Fruit fly (Drosophila melanogaster): Measurements from ENCODE around the gene Hml.

DNA sequence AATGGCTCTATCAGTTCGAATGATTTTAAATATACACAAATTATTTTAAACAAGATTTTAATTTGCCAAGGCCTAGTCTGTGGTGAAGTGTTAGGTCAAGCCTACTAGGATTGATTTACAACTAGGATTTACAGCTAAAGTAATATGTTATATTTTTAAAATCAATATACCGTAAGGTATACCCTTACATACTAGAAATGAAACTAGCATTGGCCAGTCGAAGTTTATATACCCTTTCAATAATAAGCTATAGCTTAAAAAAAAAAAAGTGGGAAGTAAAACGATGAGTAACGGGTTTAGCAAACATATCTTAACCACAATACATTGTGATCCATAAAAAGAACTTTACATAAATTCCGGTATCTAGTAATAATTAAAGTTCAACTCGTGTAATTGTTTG lies 2.9 kb upstream of the Hml start, which contains the start of gene CG8750:
- TF ChIP-seq psq (optimal IDR thresholded peaks at IDR 0.05) (no peak), ttk (optimal IDR thresholded peaks at IDR 0.05) (no peak), h (optimal IDR thresholded peaks at IDR 0.05) (no peak)
